Fruit fly (Drosophila melanogaster) whole organism, embryonic: ENCODE data around the gene bin.

Experiments
- ATbp ChIP-seq: fragments of 200-800 bp; sonication (Bioruptor generic); optimal IDR thresholded peaks from 2 replicates; lab custom pipeline; 2017; ENCODE audit warnings: missing biosample characterization, mild to moderate bottlenecking, missing genetic modification characterization, missing genetic modification reagents
- Awh ChIP-seq: fragments of 200-800 bp; sonication (Bioruptor generic); IDR thresholded peaks from 2 replicates; pipeline ENCODE4, ENCODE4 v1.3.6; 2022; ENCODE audit warnings: missing biosample characterization, missing genetic modification characterization
- Bdp1 ChIP-seq: fragments of 200-800 bp; sonication (Bioruptor generic); optimal IDR thresholded peaks from 3 replicates; lab custom pipeline; 2016; ENCODE audit warnings: missing biosample characterization, missing genetic modification characterization
- CG10979 ChIP-seq: fragments of 200-800 bp; sonication (Bioruptor generic); optimal IDR thresholded peaks from 2 replicates; lab custom pipeline; 2018; ENCODE audit warnings: missing biosample characterization, mild to moderate bottlenecking, missing genetic modification characterization, moderate library complexity
- CG11247 ChIP-seq: fragments of 200-800 bp; sonication (Bioruptor generic); IDR thresholded peaks from 2 replicates; pipeline ENCODE4 v1.3.6; 2022; ENCODE audit warnings: missing biosample characterization, missing genetic modification characterization
- CG12299 ChIP-seq: fragments of 200-800 bp; sonication (Bioruptor generic); optimal IDR thresholded peaks from 2 replicates; lab custom pipeline; 2018; ENCODE audit warnings: missing biosample characterization, mild to moderate bottlenecking, missing genetic modification characterization
- CG13123 ChIP-seq: fragments of 200-800 bp; sonication (Bioruptor generic); optimal IDR thresholded peaks from 2 replicates; lab custom pipeline; 2016; ENCODE audit warnings: missing biosample characterization, missing genetic modification characterization
- CG13894 ChIP-seq: fragments of 200-800 bp; sonication (Bioruptor generic); optimal IDR thresholded peaks from 3 replicates; lab custom pipeline; 2018; ENCODE audit warnings: missing biosample characterization, mild to moderate bottlenecking, missing genetic modification characterization, moderate library complexity
- CG15479 ChIP-seq: fragments of 200-800 bp; sonication (Bioruptor generic); optimal IDR thresholded peaks from 3 replicates; lab custom pipeline; 2019; ENCODE audit warnings: missing biosample characterization, mild to moderate bottlenecking, missing genetic modification characterization, moderate library complexity
- CG17912 ChIP-seq: fragments of 200-800 bp; sonication (Bioruptor generic); optimal IDR thresholded peaks from 2 replicates; lab custom pipeline; 2018; ENCODE audit warnings: missing biosample characterization, mild to moderate bottlenecking, missing genetic modification characterization
- CG2116 ChIP-seq: fragments of 200-800 bp; sonication (Bioruptor generic); optimal IDR thresholded peaks from 3 replicates; lab custom pipeline; 2018; ENCODE audit warnings: missing biosample characterization, mild to moderate bottlenecking, missing genetic modification characterization
- CG42726 ChIP-seq: fragments of 200-800 bp; sonication (Bioruptor generic); IDR thresholded peaks from 2 replicates; pipeline ENCODE4 v1.3.6; 2022; ENCODE audit warnings: missing biosample characterization, missing genetic modification characterization; ENCODE audit not compliant: partially characterized antibody
- CG4854 ChIP-seq: fragments of 200-800 bp; sonication (Bioruptor generic); optimal IDR thresholded peaks from 2 replicates; lab custom pipeline; 2016; ENCODE audit warnings: missing biosample characterization, missing genetic modification characterization, inconsistent platforms
- CG7271 ChIP-seq: fragments of 200-800 bp; sonication (Bioruptor generic); optimal IDR thresholded peaks from 2 replicates; lab custom pipeline; 2018; ENCODE audit warnings: missing biosample characterization, mild to moderate bottlenecking, missing genetic modification characterization, moderate library complexity
- CG7786 ChIP-seq: fragments of 200-800 bp; sonication (Bioruptor generic); optimal IDR thresholded peaks from 2 replicates; lab custom pipeline; 2016; ENCODE audit warnings: missing biosample characterization, missing genetic modification characterization
- CG7928 ChIP-seq: fragments of 200-800 bp; sonication (Bioruptor generic); optimal IDR thresholded peaks from 2 replicates; lab custom pipeline; 2017; ENCODE audit warnings: missing biosample characterization, mild to moderate bottlenecking, missing genetic modification characterization
- CkIIα-i1 ChIP-seq: fragments of 200-800 bp; sonication (Bioruptor generic); IDR thresholded peaks from 2 replicates; pipeline ENCODE4 v1.3.6; 2022; ENCODE audit warnings: missing biosample characterization, missing genetic modification characterization
- D ChIP-seq, 2 experiments: fragments of 200-800 bp in 1 of 2; fragments of >200 bp in 1 of 2; sonication (Bioruptor generic) in 1 of 2; optimal IDR thresholded peaks; 2 replicates in 1 of 2; 3 replicates in 1 of 2; lab custom pipeline; 2017; ENCODE audit warnings: mild to moderate bottlenecking in 1 of 2, missing biosample characterization in 1 of 2, missing genetic modification characterization in 1 of 2, missing genetic modification reagents in 1 of 2
- Doc2 ChIP-seq: fragments of 200-800 bp; sonication (Bioruptor generic); IDR thresholded peaks from 2 replicates; pipeline ENCODE4 v1.3.6; 2022; ENCODE audit warnings: missing biosample characterization, missing genetic modification characterization
- Dp ChIP-seq: fragments of 200-800 bp; sonication (Bioruptor generic); optimal IDR thresholded peaks from 2 replicates; lab custom pipeline; 2018; ENCODE audit warnings: missing biosample characterization, mild to moderate bottlenecking, missing genetic modification characterization, moderate library complexity
- HLH3B ChIP-seq: fragments of 200-800 bp; sonication (Bioruptor generic); IDR thresholded peaks from 2 replicates; pipeline ENCODE4 v1.3.6; 2022; ENCODE audit warnings: missing biosample characterization, missing genetic modification characterization
- HmgD ChIP-seq: fragments of 200-800 bp; sonication (Bioruptor generic); optimal IDR thresholded peaks from 3 replicates; lab custom pipeline; 2016; ENCODE audit warnings: missing biosample characterization, missing genetic modification characterization
- Kr ChIP-seq: fragments of 200-800 bp; sonication (Bioruptor generic); optimal IDR thresholded peaks from 2 replicates; lab custom pipeline; 2017; ENCODE audit warnings: missing biosample characterization, mild to moderate bottlenecking, missing genetic modification characterization
- NC2α ChIP-seq: fragments of 200-800 bp; sonication (Bioruptor generic); optimal IDR thresholded peaks from 2 replicates; lab custom pipeline; 2016; ENCODE audit warnings: missing biosample characterization, missing genetic modification characterization
- NK7.1 ChIP-seq: fragments of 200-800 bp; sonication (Bioruptor generic); optimal IDR thresholded peaks from 3 replicates; lab custom pipeline; 2016; ENCODE audit warnings: missing biosample characterization, missing genetic modification characterization
- Optix ChIP-seq: fragments of 200-800 bp; sonication (Bioruptor generic); IDR thresholded peaks from 3 replicates; pipeline ENCODE4 v1.3.6; 2022; ENCODE audit warnings: missing biosample characterization, missing genetic modification characterization
- Scr ChIP-seq: fragments of 200-800 bp; sonication (Bioruptor generic); IDR thresholded peaks from 2 replicates; pipeline ENCODE4 v1.3.6; 2022; ENCODE audit warnings: missing biosample characterization, missing genetic modification characterization; ENCODE audit not compliant: partially characterized antibody
- Sry-β ChIP-seq: fragments of 200-800 bp; sonication (Bioruptor generic); optimal IDR thresholded peaks from 2 replicates; lab custom pipeline; 2018; ENCODE audit warnings: missing biosample characterization, mild to moderate bottlenecking, missing genetic modification characterization, moderate library complexity
- Ssrp ChIP-seq: fragments of 200-800 bp; sonication (Bioruptor generic); optimal IDR thresholded peaks from 2 replicates; lab custom pipeline; 2018; ENCODE audit warnings: missing biosample characterization, mild to moderate bottlenecking, missing genetic modification characterization, moderate library complexity
- Vsx1 ChIP-seq: fragments of 200-800 bp; sonication (Bioruptor generic); optimal IDR thresholded peaks from 2 replicates; lab custom pipeline; 2017; ENCODE audit warnings: missing biosample characterization, mild to moderate bottlenecking, missing genetic modification characterization, missing genetic modification reagents
- ab ChIP-seq: fragments of 200-800 bp; sonication (Bioruptor generic); optimal IDR thresholded peaks from 2 replicates; lab custom pipeline; 2016; ENCODE audit warnings: missing biosample characterization, missing genetic modification characterization
- caup ChIP-seq: fragments of 200-800 bp; sonication (Bioruptor generic); optimal IDR thresholded peaks from 3 replicates; lab custom pipeline; 2017; ENCODE audit warnings: missing biosample characterization, mild to moderate bottlenecking, missing genetic modification characterization, moderate library complexity; ENCODE audit not compliant: severe bottlenecking
- crc ChIP-seq: fragments of 200-800 bp; sonication (Bioruptor generic); optimal IDR thresholded peaks from 2 replicates; lab custom pipeline; 2016; ENCODE audit warnings: missing biosample characterization, missing genetic modification characterization
- crol ChIP-seq: fragments of 200-800 bp; sonication (Bioruptor generic); IDR thresholded peaks from 2 replicates; pipeline ENCODE4 v1.3.6; 2022; ENCODE audit warnings: missing biosample characterization, missing genetic modification characterization
- crp ChIP-seq, 2 experiments: fragments of 200-800 bp; sonication (Bioruptor generic); optimal IDR thresholded peaks; 2 replicates in 1 of 2; 3 replicates in 1 of 2; lab custom pipeline; 2017; ENCODE audit warnings: missing biosample characterization in 2 of 2, missing genetic modification characterization in 2 of 2, mild to moderate bottlenecking in 1 of 2, moderate library complexity in 1 of 2
- dati ChIP-seq: fragments of 200-800 bp; sonication (Bioruptor generic); IDR thresholded peaks from 2 replicates; pipeline ENCODE4 v1.3.6; 2022; ENCODE audit warnings: missing biosample characterization, missing genetic modification characterization
- disco-r ChIP-seq: fragments of 200-800 bp; sonication (Bioruptor generic); optimal IDR thresholded peaks from 2 replicates; lab custom pipeline; 2016; ENCODE audit warnings: missing biosample characterization, missing genetic modification characterization
- emc ChIP-seq: fragments of 200-800 bp; sonication (Bioruptor generic); optimal IDR thresholded peaks from 2 replicates; lab custom pipeline; 2016; ENCODE audit warnings: missing biosample characterization, missing genetic modification characterization
- gcm2 ChIP-seq: fragments of 200-800 bp; sonication (Bioruptor generic); optimal IDR thresholded peaks from 2 replicates; lab custom pipeline; 2016; ENCODE audit warnings: missing biosample characterization, missing genetic modification characterization
- gem ChIP-seq: fragments of 200-800 bp; sonication (Bioruptor generic); optimal IDR thresholded peaks from 2 replicates; lab custom pipeline; 2019; ENCODE audit warnings: missing biosample characterization, mild to moderate bottlenecking, missing genetic modification characterization, moderate library complexity
- gsb-n ChIP-seq: fragments of 200-800 bp; sonication (Bioruptor generic); optimal IDR thresholded peaks from 3 replicates; lab custom pipeline; 2018; ENCODE audit warnings: missing biosample characterization, mild to moderate bottlenecking, missing genetic modification characterization
- hb ChIP-seq: fragments of 200-800 bp; sonication (Bioruptor generic); IDR thresholded peaks from 3 replicates; pipeline ENCODE4 v1.3.6; 2022; ENCODE audit warnings: missing biosample characterization, missing genetic modification characterization; ENCODE audit not compliant: partially characterized antibody
- hkb ChIP-seq, 2 experiments: fragments of 200-800 bp in 1 of 2; fragments of >200 bp in 1 of 2; sonication (Bioruptor generic) in 1 of 2; IDR thresholded peaks in 1 of 2; optimal IDR thresholded peaks in 1 of 2; 2 replicates each; pipeline versions ENCODE4 v1.3.6 to Lab custom; 2017 to 2022; ENCODE audit warnings: missing biosample characterization in 1 of 2, missing genetic modification characterization in 1 of 2
- hth ChIP-seq: fragments of >200 bp; optimal IDR thresholded peaks from 2 replicates; lab custom pipeline; 2017; ENCODE audit warnings: inconsistent platforms
- klu ChIP-seq: fragments of 200-800 bp; sonication (Bioruptor generic); IDR thresholded peaks from 2 replicates; pipeline ENCODE4 v1.3.6; 2022; ENCODE audit warnings: missing biosample characterization, missing genetic modification characterization
- trem ChIP-seq: fragments of 200-800 bp; optimal IDR thresholded peaks from 3 replicates; lab custom pipeline; 2019; ENCODE audit warnings: missing biosample characterization, mild to moderate bottlenecking, missing genetic modification characterization, moderate library complexity
- tup ChIP-seq: fragments of 200-800 bp; sonication (Bioruptor generic); optimal IDR thresholded peaks from 2 replicates; lab custom pipeline; 2016; ENCODE audit warnings: missing biosample characterization, mild to moderate bottlenecking, missing genetic modification characterization, moderate library complexity
- usp ChIP-seq: fragments of >200 bp; optimal IDR thresholded peaks from 2 replicates; lab custom pipeline; 2017; ENCODE audit warnings: missing biosample characterization, missing genetic modification characterization

bin gene

dm6 chr3L:6964488-6965152, 25.8 kb upstream of the bin start, which contains the start of gene sgl (continued):
- TF ChIP-seq hkb (optimal IDR thresholded peaks at IDR 0.05; lab: Kevin White, UChicago): peak; percentile 28
- peak; percentile 23; the same call in 1 of the 2 replicates for TF ChIP-seq hkb (GFP tag; IDR thresholded peaks at IDR 0.05; lab: Robert Waterston, UW)
- no peak for TF ChIP-seq disco-r
- 0 out of 2 replicates have a peak, but pooled peaks have one; percentile 25 for TF ChIP-seq Awh (GFP tag; lab: Robert Waterston, UW)
- peak; percentile 18 for TF ChIP-seq CG7786 (GFP tag; lab: Kevin White, UChicago)
- no peak for TF ChIP-seq usp (GFP tag; lab: Kevin White, UChicago)
- no peak for TF ChIP-seq dati
- TF ChIP-seq hb (GFP tag; lab: Robert Waterston, UW): no peak
- TF ChIP-seq Optix (GFP tag; lab: Robert Waterston, UW): peak; percentile 8; the same call in 1 of the 3 replicates
- no peak for TF ChIP-seq gem (tag; lab: Kevin White, UChicago)
- no peak for TF ChIP-seq klu (GFP tag; lab: Robert Waterston, UW)
- TF ChIP-seq CG4854 (GFP tag; lab: Kevin White, UChicago): peak; percentile 1
- TF ChIP-seq CG42726 (GFP tag; lab: Robert Waterston, UW): peak; percentile 82
- no peak for TF ChIP-seq ab (GFP tag; lab: Kevin White, UChicago)
- no peak for TF ChIP-seq CG7928 (GFP tag; lab: Kevin White, UChicago)
- TF ChIP-seq hth: no peak
- peak; percentile 50 for TF ChIP-seq Sry-β
- TF ChIP-seq Doc2 (GFP tag; lab: Robert Waterston, UW): no peak
- TF ChIP-seq ATbp (GFP tag; lab: Kevin White, UChicago): peak; percentile 5
- TF ChIP-seq gcm2 (GFP tag; lab: Kevin White, UChicago): no peak
- TF ChIP-seq Kr: no peak
- TF ChIP-seq NC2α: peak; percentile 30
- no peak for TF ChIP-seq Ssrp (tag; lab: Kevin White, UChicago)
- TF ChIP-seq crp (GFP tag; optimal IDR thresholded peaks at IDR 0.05; lab: Kevin White, UChicago): no peak
- no peak for TF ChIP-seq emc (GFP tag; lab: Kevin White, UChicago)
- TF ChIP-seq CG7271 (tag; lab: Kevin White, UChicago): no peak
- TF ChIP-seq CG15479 (GFP tag; lab: Kevin White, UChicago): peak; percentile 42
- TF ChIP-seq CG17912: peak; percentile 61
- peak; percentile 73 for TF ChIP-seq CG13894
- TF ChIP-seq CkIIα-i1 (GFP tag; lab: Robert Waterston, UW): no peak
- TF ChIP-seq D (optimal IDR thresholded peaks at IDR 0.05; lab: Kevin White, UChicago): peak; percentile 75
- TF ChIP-seq D (GFP tag; optimal IDR thresholded peaks at IDR 0.05; lab: Kevin White, UChicago): no peak
- TF ChIP-seq Bdp1 (GFP tag; lab: Kevin White, UChicago): no peak
- peak; percentile 87 for TF ChIP-seq trem
- TF ChIP-seq Scr (GFP tag; lab: Robert Waterston, UW): peak; percentile 43; the same call in 1 of the 2 replicates
- TF ChIP-seq CG11247 (GFP tag; lab: Robert Waterston, UW): peak; percentile 36; the same call in 1 of the 2 replicates
- peak; percentile 21 for TF ChIP-seq NK7.1 (GFP tag; lab: Kevin White, UChicago)
- peak; percentile 66 for TF ChIP-seq Dp
- TF ChIP-seq crc (GFP tag; lab: Kevin White, UChicago): no peak
- peak; percentile 60 for TF ChIP-seq caup (GFP tag; lab: Kevin White, UChicago)
- no peak for TF ChIP-seq Vsx1 (GFP tag; lab: Kevin White, UChicago)
- TF ChIP-seq HmgD (GFP tag; lab: Kevin White, UChicago): peak; percentile 73
- 0 out of 2 replicates have a peak, but pooled peaks have one; percentile 20 for TF ChIP-seq HLH3B
- TF ChIP-seq crol: no peak; the same call in 1 of the 2 replicates
- TF ChIP-seq CG13123: no peak
- TF ChIP-seq gsb-n (tag; lab: Kevin White, UChicago): peak; percentile 15
- TF ChIP-seq tup (GFP tag; lab: Kevin White, UChicago): no peak
- TF ChIP-seq CG12299 (tag; lab: Kevin White, UChicago): no peak
- TF ChIP-seq CG2116 (GFP tag; lab: Kevin White, UChicago): peak; percentile 47
- TF ChIP-seq CG10979 (tag; lab: Kevin White, UChicago): peak; percentile 22
